Worm (Caenorhabditis elegans) whole organism, midembryonic: ENCODE data around the gene dcaf-13.

ENCODE experiments used
- cog-1 ChIP-seq: sonication (generic microtip); optimal IDR thresholded peaks from 2 replicates; lab custom pipeline; 2016; ENCODE audit warnings: missing genetic modification characterization, missing compliant biosample characterization
- flt-1 ChIP-seq: fragments of 200-800 bp; sonication (Bioruptor generic); IDR thresholded peaks from 2 replicates; pipeline ENCODE4 v1.3.6; 2022; ENCODE audit warnings: missing genetic modification characterization, missing compliant biosample characterization
- ref-1 ChIP-seq: fragments of 200-800 bp; sonication (Bioruptor generic); conservative IDR thresholded peaks from 2 replicates; pipeline ENCODE4 v1.3.6; 2022; ENCODE audit warnings: missing genetic modification reagents, missing genetic modification characterization, missing compliant biosample characterization

DNA sequence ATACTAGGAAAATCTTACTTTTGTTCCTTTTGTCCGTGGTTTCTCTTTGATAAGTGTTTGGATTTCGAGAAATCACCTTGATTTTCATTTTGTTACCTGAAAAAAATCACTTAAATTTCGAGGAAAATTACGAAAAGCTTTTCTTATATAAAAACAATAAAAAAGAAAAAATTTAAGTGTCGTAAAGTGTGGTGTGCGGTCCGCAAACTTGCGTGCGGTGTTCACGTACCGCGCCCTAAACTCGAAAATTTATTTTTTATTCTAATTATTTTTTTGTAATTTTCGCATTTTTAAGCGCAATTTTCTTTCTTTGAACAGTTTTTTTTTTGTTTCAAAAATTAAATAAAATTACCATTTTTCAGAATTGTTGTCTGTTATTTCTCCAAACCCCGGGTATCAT lies at the start of gene dcaf-13, which contains the start of gene toe-1:
- no peak for TF ChIP-seq ref-1 (GFP tag; lab: Robert Waterston, UW)
- no peak for TF ChIP-seq cog-1 (tag; lab: Kevin White, UChicago)
- no peak for TF ChIP-seq flt-1 (GFP tag; lab: Robert Waterston, UW)
